Fruit fly (Drosophila melanogaster) whole organism, embryonic: Measurements from ENCODE around the gene CG9630.
A peak's percentile ranks its signal among the peaks of the same experiment; 100 is the strongest.

Source experiments
- ATbp ChIP-seq: fragments of 200-800 bp; sonication (Bioruptor generic); optimal IDR thresholded peaks from 2 replicates; lab custom pipeline; 2017; ENCODE audit warnings: missing biosample characterization, mild to moderate bottlenecking, missing genetic modification characterization, missing genetic modification reagents
- CG10959 ChIP-seq: fragments of 200-800 bp; sonication (Bioruptor generic); IDR thresholded peaks from 2 replicates; pipeline ENCODE4 v1.3.6; 2022; ENCODE audit warnings: missing biosample characterization, missing genetic modification characterization
- CG13287 ChIP-seq: fragments of 200-800 bp; sonication (Bioruptor generic); IDR thresholded peaks from 2 replicates; pipeline ENCODE4 v1.3.6; 2022; ENCODE audit warnings: missing biosample characterization, missing genetic modification characterization; ENCODE audit not compliant: partially characterized antibody
- CG15479 ChIP-seq: fragments of 200-800 bp; sonication (Bioruptor generic); optimal IDR thresholded peaks from 3 replicates; lab custom pipeline; 2019; ENCODE audit warnings: missing biosample characterization, mild to moderate bottlenecking, missing genetic modification characterization, moderate library complexity
- CG1603 ChIP-seq: fragments of 200-800 bp; sonication (Bioruptor generic); optimal IDR thresholded peaks from 2 replicates; lab custom pipeline; 2019; ENCODE audit warnings: missing biosample characterization, mild to moderate bottlenecking, missing genetic modification characterization, moderate library complexity
- CG17385 ChIP-seq: fragments of 200-800 bp; sonication (Bioruptor generic); optimal IDR thresholded peaks from 3 replicates; lab custom pipeline; 2018; ENCODE audit warnings: missing biosample characterization, mild to moderate bottlenecking, missing genetic modification characterization
- CG1792 ChIP-seq: fragments of 200-800 bp; sonication (Bioruptor generic); optimal IDR thresholded peaks from 2 replicates; lab custom pipeline; 2016; ENCODE audit warnings: missing biosample characterization, missing genetic modification characterization
- CG18262 ChIP-seq: fragments of 200-800 bp; optimal IDR thresholded peaks from 3 replicates; lab custom pipeline; 2019; ENCODE audit warnings: missing biosample characterization, mild to moderate bottlenecking, missing genetic modification characterization, moderate library complexity
- CG2712 ChIP-seq: fragments of 200-800 bp; optimal IDR thresholded peaks from 3 replicates; lab custom pipeline; 2019; ENCODE audit warnings: missing biosample characterization, mild to moderate bottlenecking, missing genetic modification characterization, moderate library complexity
- CG30403 ChIP-seq: fragments of 200-800 bp; sonication (Bioruptor generic); optimal IDR thresholded peaks from 3 replicates; lab custom pipeline; 2016; ENCODE audit warnings: missing biosample characterization, missing genetic modification characterization
- CG32532 ChIP-seq: fragments of 200-800 bp; sonication (Bioruptor generic); IDR thresholded peaks from 2 replicates; pipeline ENCODE4 v1.3.6; 2022; ENCODE audit warnings: missing biosample characterization, missing genetic modification characterization
- CG32767 ChIP-seq: fragments of 200-800 bp; sonication (Bioruptor generic); IDR thresholded peaks from 2 replicates; pipeline ENCODE4 v1.3.6; 2022; ENCODE audit warnings: missing biosample characterization, missing genetic modification characterization
- CG4282 ChIP-seq: fragments of 200-800 bp; sonication (Bioruptor generic); optimal IDR thresholded peaks from 2 replicates; lab custom pipeline; 2016; ENCODE audit warnings: missing biosample characterization, missing genetic modification characterization
- CG4424 ChIP-seq: fragments of 200-800 bp; sonication (Bioruptor generic); optimal IDR thresholded peaks from 3 replicates; lab custom pipeline; 2016; ENCODE audit warnings: missing biosample characterization, missing genetic modification characterization
- CG6683 ChIP-seq: fragments of 200-800 bp; sonication (Bioruptor generic); optimal IDR thresholded peaks from 2 replicates; lab custom pipeline; 2017; ENCODE audit warnings: missing biosample characterization, mild to moderate bottlenecking, missing genetic modification characterization, missing genetic modification reagents
- CG6791 ChIP-seq: fragments of 200-800 bp; sonication (Bioruptor generic); IDR thresholded peaks from 3 replicates; pipeline ENCODE4 v1.3.6; 2022; ENCODE audit warnings: missing biosample characterization, missing genetic modification characterization; ENCODE audit not compliant: partially characterized antibody
- CG7839 ChIP-seq: fragments of 200-800 bp; sonication (Bioruptor generic); optimal IDR thresholded peaks from 3 replicates; lab custom pipeline; 2018; ENCODE audit warnings: missing biosample characterization, mild to moderate bottlenecking, missing genetic modification characterization, moderate library complexity
- CG8478 ChIP-seq: fragments of >200 bp; optimal IDR thresholded peaks from 2 replicates; lab custom pipeline; 2018
- CG8944 ChIP-seq: fragments of 200-800 bp; sonication (Bioruptor generic); optimal IDR thresholded peaks from 3 replicates; lab custom pipeline; 2016; ENCODE audit warnings: missing biosample characterization, missing genetic modification characterization
- CG9932 ChIP-seq: fragments of 200-800 bp; sonication (Bioruptor generic); IDR thresholded peaks from 2 replicates; pipeline ENCODE4 v1.3.6; 2022; ENCODE audit warnings: missing biosample characterization, missing genetic modification characterization
- CkIIα-i1 ChIP-seq: fragments of 200-800 bp; sonication (Bioruptor generic); IDR thresholded peaks from 2 replicates; pipeline ENCODE4 v1.3.6; 2022; ENCODE audit warnings: missing biosample characterization, missing genetic modification characterization
- CoRest ChIP-seq: fragments of 200-800 bp; sonication (Bioruptor generic); optimal IDR thresholded peaks from 3 replicates; lab custom pipeline; 2018; ENCODE audit warnings: missing biosample characterization, mild to moderate bottlenecking, missing genetic modification characterization, moderate library complexity
- D19A ChIP-seq: fragments of 200-800 bp; optimal IDR thresholded peaks from 3 replicates; lab custom pipeline; 2019; ENCODE audit warnings: missing biosample characterization, mild to moderate bottlenecking, missing genetic modification characterization, moderate library complexity
- Dbx ChIP-seq: fragments of 200-800 bp; sonication (Bioruptor generic); IDR thresholded peaks from 3 replicates; pipeline ENCODE4 v1.3.6; 2022; ENCODE audit warnings: missing biosample characterization, missing genetic modification characterization
- Dip2 ChIP-seq: fragments of 200-800 bp; sonication (Bioruptor generic); IDR thresholded peaks from 2 replicates; pipeline ENCODE4 v1.3.6; 2022; ENCODE audit warnings: missing biosample characterization, missing genetic modification characterization
- Dll ChIP-seq: fragments of 200-800 bp; sonication (Bioruptor generic); IDR thresholded peaks from 4 replicates; pipeline ENCODE4 v1.3.6; 2022; ENCODE audit warnings: missing biosample characterization, missing genetic modification characterization; ENCODE audit not compliant: partially characterized antibody
- Ets65A ChIP-seq: fragments of 200-800 bp; sonication (Bioruptor generic); peaks from one replicate; lab custom pipeline; 2016; ENCODE audit warnings: missing biosample characterization, missing genetic modification characterization
- Fer1 ChIP-seq: fragments of 200-800 bp; sonication (Bioruptor generic); optimal IDR thresholded peaks from 2 replicates; lab custom pipeline; 2017; ENCODE audit warnings: missing biosample characterization, mild to moderate bottlenecking, missing genetic modification characterization
- HmgZ ChIP-seq: fragments of 200-800 bp; sonication (Bioruptor generic); optimal IDR thresholded peaks from 2 replicates; lab custom pipeline; 2018; ENCODE audit warnings: missing biosample characterization, mild to moderate bottlenecking, missing genetic modification characterization
- MBD-R2 ChIP-seq: fragments of 200-800 bp; sonication (Bioruptor generic); IDR thresholded peaks from 2 replicates; pipeline ENCODE4 v1.3.6; 2022; ENCODE audit warnings: missing biosample characterization, missing genetic modification characterization
- NFAT ChIP-seq: fragments of 200-800 bp; sonication (Bioruptor generic); IDR thresholded peaks from 2 replicates; pipeline ENCODE4 v1.3.6; 2022; ENCODE audit warnings: missing biosample characterization, missing genetic modification characterization
- Pdp1 ChIP-seq, 2 experiments: fragments of 200-800 bp; sonication (Bioruptor generic); optimal IDR thresholded peaks; 3 replicates each; lab custom pipeline; 2016; ENCODE audit warnings: missing biosample characterization in 2 of 2, missing genetic modification characterization in 2 of 2, mild to moderate bottlenecking in 1 of 2, moderate library complexity in 1 of 2
- Rfx ChIP-seq: fragments of 200-800 bp; sonication (Bioruptor generic); IDR thresholded peaks from 2 replicates; pipeline ENCODE4 v1.3.6; 2022; ENCODE audit warnings: missing biosample characterization, missing genetic modification characterization
- Vsx1 ChIP-seq: fragments of 200-800 bp; sonication (Bioruptor generic); optimal IDR thresholded peaks from 2 replicates; lab custom pipeline; 2017; ENCODE audit warnings: missing biosample characterization, mild to moderate bottlenecking, missing genetic modification characterization, missing genetic modification reagents
- Xrp1 ChIP-seq: fragments of 200-800 bp; sonication (Bioruptor generic); IDR thresholded peaks from 2 replicates; pipeline ENCODE4 v1.3.6; 2022; ENCODE audit warnings: missing biosample characterization, missing genetic modification characterization
- dpn ChIP-seq, 2 experiments: fragments of 200-800 bp; sonication (Bioruptor generic); optimal IDR thresholded peaks; 3 replicates each; lab custom pipeline; 2016; ENCODE audit warnings: missing biosample characterization in 2 of 2, missing genetic modification characterization in 2 of 2
- fd96Cb ChIP-seq: fragments of 200-800 bp; sonication (Bioruptor generic); optimal IDR thresholded peaks from 2 replicates; lab custom pipeline; 2018; ENCODE audit warnings: missing biosample characterization, mild to moderate bottlenecking, missing genetic modification characterization, moderate library complexity
- gfzf ChIP-seq: fragments of 200-800 bp; sonication (Bioruptor generic); optimal IDR thresholded peaks from 2 replicates; lab custom pipeline; 2016; ENCODE audit warnings: missing biosample characterization, mild to moderate bottlenecking, missing genetic modification characterization, moderate library complexity
- hkb ChIP-seq, 2 experiments: fragments of 200-800 bp in 1 of 2; fragments of >200 bp in 1 of 2; sonication (Bioruptor generic) in 1 of 2; IDR thresholded peaks in 1 of 2; optimal IDR thresholded peaks in 1 of 2; 2 replicates each; pipeline versions ENCODE4 v1.3.6 to Lab custom; 2017 to 2022; ENCODE audit warnings: missing biosample characterization in 1 of 2, missing genetic modification characterization in 1 of 2
- kni ChIP-seq: fragments of 200-800 bp; sonication (Bioruptor generic); optimal IDR thresholded peaks from 3 replicates; lab custom pipeline; 2017; ENCODE audit warnings: mild to moderate bottlenecking, missing biosample characterization, missing genetic modification reagents, missing genetic modification characterization
- knrl ChIP-seq: fragments of 200-800 bp; sonication (Bioruptor generic); IDR thresholded peaks from 3 replicates; pipeline ENCODE4 v1.3.6; 2022; ENCODE audit warnings: missing biosample characterization, missing genetic modification characterization; ENCODE audit not compliant: partially characterized antibody
- lilli ChIP-seq: fragments of 200-800 bp; sonication (Bioruptor generic); optimal IDR thresholded peaks from 3 replicates; lab custom pipeline; 2016; ENCODE audit warnings: missing biosample characterization, missing genetic modification characterization
- pho ChIP-seq: fragments of 200-800 bp; sonication (Bioruptor generic); optimal IDR thresholded peaks from 2 replicates; lab custom pipeline; 2016; ENCODE audit warnings: missing biosample characterization, missing genetic modification characterization
- pzg ChIP-seq: fragments of 200-800 bp; sonication (Bioruptor generic); optimal IDR thresholded peaks from 3 replicates; lab custom pipeline; 2018; ENCODE audit warnings: missing biosample characterization, mild to moderate bottlenecking, missing genetic modification characterization, moderate library complexity
- slbo ChIP-seq: fragments of 200-800 bp; sonication (Bioruptor generic); IDR thresholded peaks from 2 replicates; pipeline ENCODE4 v1.3.6; 2022; ENCODE audit warnings: missing biosample characterization, missing genetic modification characterization
- sna ChIP-seq: fragments of 200-800 bp; sonication (Bioruptor generic); IDR thresholded peaks from 2 replicates; pipeline ENCODE4 v1.3.6; 2022; ENCODE audit warnings: missing biosample characterization, missing genetic modification characterization; ENCODE audit not compliant: partially characterized antibody
- sob ChIP-seq: fragments of 200-800 bp; sonication (Bioruptor generic); IDR thresholded peaks from 2 replicates; pipeline ENCODE4 v1.3.6; 2022; ENCODE audit warnings: missing biosample characterization, missing genetic modification characterization
- tgo ChIP-seq: fragments of 200-800 bp; sonication (Bioruptor generic); IDR thresholded peaks from 3 replicates; pipeline ENCODE4 v1.3.6; 2022; ENCODE audit warnings: missing biosample characterization, missing genetic modification characterization

Gene CG9630

dm6 chr3R:8305110-8305509 is 35.4 kb upstream of the CG9630 start, which contains the start of gene Sgt1 (continued):
- TF ChIP-seq CG6791 (GFP tag; lab: Robert Waterston, UW) = peak; percentile 86
- TF ChIP-seq CG8944 = peak; percentile 33

DNA sequence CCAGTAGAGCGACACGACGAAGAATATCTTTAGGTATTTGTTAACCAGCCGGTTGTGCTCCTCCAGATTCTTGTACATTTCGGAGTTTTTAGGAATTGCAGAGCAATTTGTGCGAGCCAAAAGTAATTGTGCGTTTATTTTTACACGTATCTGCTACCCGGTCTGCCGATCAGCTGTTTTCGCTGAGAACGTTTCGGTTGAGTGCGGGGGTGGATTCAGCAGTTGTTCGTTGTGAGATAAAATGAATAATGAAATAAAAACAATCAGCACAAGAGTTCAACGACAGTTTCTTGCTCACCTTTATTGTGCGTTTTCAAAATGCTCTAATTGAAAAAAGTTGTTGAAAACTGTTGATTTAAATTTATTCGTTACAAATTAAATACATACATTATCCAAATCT is 34.2 kb upstream of the CG9630 start, which contains the start of gene nac:
Gene nac (minus strand): TSS at position 176 of the 400 bp plus-strand sequence.
- no peak for TF ChIP-seq kni (GFP tag; lab: Kevin White, UChicago)
- TF ChIP-seq ATbp (GFP tag; lab: Kevin White, UChicago) = no peak
- peak; percentile 41 for TF ChIP-seq HmgZ (tag; lab: Kevin White, UChicago)
- 0 out of 2 replicates have a peak, but pooled peaks have one; percentile 16 for TF ChIP-seq sna (GFP tag; lab: Robert Waterston, UW)
- TF ChIP-seq Dbx = 0 out of 3 replicates have a peak, but pooled peaks have one; percentile 36
- TF ChIP-seq MBD-R2 (GFP tag; lab: Robert Waterston, UW) = peak; percentile 79
- TF ChIP-seq Xrp1 (GFP tag; lab: Robert Waterston, UW) = peak; percentile 24; the same call in 1 of the 2 replicates
- peak; percentile 40; the same call in 1 of the 2 replicates for TF ChIP-seq Rfx (GFP tag; lab: Robert Waterston, UW)
- TF ChIP-seq Dip2 = no peak
- no peak for TF ChIP-seq pho (GFP tag; lab: Kevin White, UChicago)
- TF ChIP-seq CG30403 (GFP tag; lab: Kevin White, UChicago) = no peak
- peak; percentile 49 for TF ChIP-seq CG9932 (GFP tag; lab: Robert Waterston, UW)
- TF ChIP-seq fd96Cb (tag; lab: Kevin White, UChicago) = no peak
- TF ChIP-seq CG2712 (tag; lab: Kevin White, UChicago) = peak; percentile 7
- peak; percentile 1 to 9 for TF ChIP-seq dpn (GFP tag; optimal IDR thresholded peaks at IDR 0.05; lab: Kevin White, UChicago)
- TF ChIP-seq tgo (GFP tag; lab: Robert Waterston, UW) = no peak
- no peak for TF ChIP-seq CG4424
- no peak for TF ChIP-seq knrl
- peak; percentile 12 for TF ChIP-seq CG17385 (GFP tag; lab: Kevin White, UChicago)
- peak; percentile 11 for TF ChIP-seq CG18262 (tag; lab: Kevin White, UChicago)
- peak; percentile 9 for TF ChIP-seq pzg (GFP tag; lab: Kevin White, UChicago)
- TF ChIP-seq CG6683 (GFP tag; lab: Kevin White, UChicago) = no peak
- TF ChIP-seq D19A (tag; lab: Kevin White, UChicago) = peak; percentile 3
- TF ChIP-seq lilli = peak; percentile 41
- TF ChIP-seq CG1792 (GFP tag; lab: Kevin White, UChicago) = no peak
- TF ChIP-seq CG32767 (GFP tag; lab: Robert Waterston, UW) = no peak
- TF ChIP-seq CG15479 = peak; percentile 19
- TF ChIP-seq hkb (optimal IDR thresholded peaks at IDR 0.05; lab: Kevin White, UChicago) = peak; percentile 97
- TF ChIP-seq hkb (GFP tag; IDR thresholded peaks at IDR 0.05; lab: Robert Waterston, UW) = no peak
- no peak for TF ChIP-seq Fer1 (GFP tag; lab: Kevin White, UChicago)
- peak; percentile 35 for TF ChIP-seq CG13287 (GFP tag; lab: Robert Waterston, UW)
- no peak for TF ChIP-seq Vsx1 (GFP tag; lab: Kevin White, UChicago)
- TF ChIP-seq CG8478 (lab: Kevin White, UChicago) = no peak
- TF ChIP-seq gfzf (GFP tag; lab: Kevin White, UChicago) = no peak
- TF ChIP-seq CG1603 (tag; lab: Kevin White, UChicago) = peak; percentile 9
- peak; percentile 33; the same call in 1 of the 2 replicates for TF ChIP-seq CG32532
- TF ChIP-seq slbo (GFP tag; lab: Robert Waterston, UW) = peak; percentile 46; the same call in 1 of the 2 replicates
- 0 out of 2 replicates have a peak, but pooled peaks have one; percentile 14 for TF ChIP-seq sob (GFP tag; lab: Robert Waterston, UW)
- peak; percentile 37 for TF ChIP-seq NFAT (GFP tag; lab: Robert Waterston, UW)
- TF ChIP-seq CG4282 (GFP tag; lab: Kevin White, UChicago) = no peak
- no peak for TF ChIP-seq CoRest (tag; lab: Kevin White, UChicago)
- TF ChIP-seq CG10959 = no peak
- peak in 1 of 2 experiments; percentile 21 for TF ChIP-seq Pdp1 (GFP tag; optimal IDR thresholded peaks at IDR 0.05; lab: Kevin White, UChicago)
- TF ChIP-seq Ets65A (GFP tag; lab: Kevin White, UChicago) = peak; percentile 11
- TF ChIP-seq Dll = 0 out of 4 replicates have a peak, but pooled peaks have one; percentile 42
- peak; percentile 5 for TF ChIP-seq CG7839 (tag; lab: Kevin White, UChicago)
- no peak for TF ChIP-seq CkIIα-i1 (GFP tag; lab: Robert Waterston, UW)
